Worm (Caenorhabditis elegans): ENCODE results near the gene F56A8.3.

- TF ChIP-seq pqm-1 (tag; optimal IDR thresholded peaks at IDR 0.05) (no peak), ama-1 (optimal IDR thresholded peaks at IDR 0.05) (no peak), ceh-9 (tag; optimal IDR thresholded peaks at IDR 0.05) (no peak), nhr-76 (tag; optimal IDR thresholded peaks at IDR 0.05) (no peak), lin-39 (tag; optimal IDR thresholded peaks at IDR 0.05) (no peak), skn-1 (tag; optimal IDR thresholded peaks at IDR 0.05) (no peak), nhr-77 (tag; optimal IDR thresholded peaks at IDR 0.05) (no peak), ztf-4 (tag; optimal IDR thresholded peaks at IDR 0.05) (no peak), elt-3 (tag; optimal IDR thresholded peaks at IDR 0.05) (no peak), elt-1 (tag; optimal IDR thresholded peaks at IDR 0.05) (no peak), lin-15B (tag; optimal IDR thresholded peaks at IDR 0.05) (no peak), snpc-4 (tag; optimal IDR thresholded peaks at IDR 0.05) (no peak)
Observed at ce11 chrIII:13216488-13217016, 40.1 kb upstream of the F56A8.3 start.

Data from whole organism, L3 larva.